Fruit fly (Drosophila melanogaster): Measurements from ENCODE around the gene TwdlC.

dm6 chr3R:26968313-26968605 is 26.4 kb upstream of the TwdlC start:
- TF ChIP-seq Sin3A (optimal IDR thresholded peaks at IDR 0.05) (no peak), psq (optimal IDR thresholded peaks at IDR 0.05) (no peak), insv (optimal IDR thresholded peaks at IDR 0.05) (no peak), h (optimal IDR thresholded peaks at IDR 0.05) (no peak), Myc (optimal IDR thresholded peaks at IDR 0.05) (no peak), ttk (optimal IDR thresholded peaks at IDR 0.05) (no peak)
